Worm (Caenorhabditis elegans) whole organism, L1 larva: ENCODE measurements around the gene smap-1.

ENCODE experiments used
- aly-2 ChIP-seq: fragments of 150-350 bp; optimal IDR thresholded peaks from 2 replicates; lab custom pipeline; 2014; ENCODE audit warnings: missing biosample characterization, missing genetic modification characterization
- ceh-82 ChIP-seq, 3 experiments: fragments of 150-350 bp in 1 of 3; sonication (generic microtip) in 2 of 3; optimal IDR thresholded peaks; 2 replicates each; lab custom pipeline; 2014 to 2017; ENCODE audit warnings: missing biosample characterization in 3 of 3, missing genetic modification characterization in 3 of 3
- ces-1 ChIP-seq: fragments of 150-350 bp; optimal IDR thresholded peaks from 2 replicates; lab custom pipeline; 2014; ENCODE audit warnings: missing biosample characterization, missing genetic modification reagents, missing genetic modification characterization
- grh-1 ChIP-seq: fragments of 200-800 bp; sonication (Bioruptor generic); IDR thresholded peaks from 2 replicates; pipeline ENCODE4 v1.3.6; 2022; ENCODE audit warnings: missing genetic modification reagents, missing genetic modification characterization, missing compliant biosample characterization
- nhr-71 ChIP-seq: sonication (generic microtip); optimal IDR thresholded peaks from 2 replicates; lab custom pipeline; 2016; ENCODE audit warnings: mild to moderate bottlenecking, missing genetic modification characterization, moderate library complexity, missing compliant biosample characterization
- pax-3 ChIP-seq: fragments of 200-800 bp; sonication (Bioruptor generic); optimal IDR thresholded peaks from 2 replicates; lab custom pipeline; 2018; ENCODE audit warnings: mild to moderate bottlenecking, missing genetic modification characterization, moderate library complexity, missing compliant biosample characterization
- zag-1 ChIP-seq: fragments of 150-350 bp; optimal IDR thresholded peaks from 2 replicates; lab custom pipeline; 2014; ENCODE audit warnings: missing biosample characterization, missing genetic modification characterization
- ztf-11 ChIP-seq, 2 experiments: sonication (generic microtip); optimal IDR thresholded peaks; 2 replicates each; lab custom pipeline; 2016 to 2017; ENCODE audit warnings: missing genetic modification characterization in 2 of 2, missing biosample characterization in 1 of 2, missing compliant biosample characterization in 1 of 2

DNA sequence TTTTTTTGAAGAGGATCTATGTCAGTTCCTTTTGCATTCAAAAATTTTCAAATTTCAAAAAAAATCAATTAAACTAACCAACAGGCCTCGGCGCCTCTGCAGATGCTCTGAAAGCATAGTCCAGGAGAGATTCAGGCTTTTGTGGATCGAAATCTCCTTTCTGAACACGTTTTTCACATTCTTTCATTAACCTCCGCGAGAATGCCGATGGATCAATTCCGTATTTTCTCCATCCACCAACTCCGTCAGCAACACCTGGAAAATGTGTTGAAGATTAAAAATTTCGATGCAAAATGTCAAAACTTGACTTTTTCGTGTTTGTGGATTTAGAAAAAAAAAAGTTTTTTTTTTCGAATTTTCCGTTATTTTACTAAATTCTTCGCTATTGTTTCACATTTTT, 25.1 kb downstream of the smap-1 start:
- TF ChIP-seq ztf-11 (tag; optimal IDR thresholded peaks at IDR 0.05; lab: Kevin White, UChicago) (no peak), nhr-71 (tag; lab: Kevin White, UChicago) (no peak), zag-1 (tag; lab: Kevin White, UChicago) (no peak), ces-1 (GFP tag; lab: Kevin White, UChicago) (no peak), pax-3 (tag; lab: Kevin White, UChicago) (no peak), aly-2 (no peak), ceh-82 (tag; optimal IDR thresholded peaks at IDR 0.05; lab: Kevin White, UChicago) (no peak), grh-1 (GFP tag; lab: Robert Waterston, UW) (no peak)
